Fruit fly (Drosophila melanogaster): ENCODE results near the gene Or82a.

dm6 chr3R:4242209-4242887 is 14.4 kb upstream of the Or82a start, which contains the start of gene CG14642:
- no peak for TF ChIP-seq Myc (optimal IDR thresholded peaks at IDR 0.05)
- TF ChIP-seq h (optimal IDR thresholded peaks at IDR 0.05): no peak
- TF ChIP-seq insv (optimal IDR thresholded peaks at IDR 0.05): no peak
